Fruit fly (Drosophila melanogaster) whole organism, pupa: ENCODE data around the gene CG10907.
A peak's percentile ranks its signal among the peaks of the same experiment; 100 is the strongest.

ENCODE experiments used
- CG14655 ChIP-seq: fragments of 200-800 bp; sonication (Bioruptor generic); optimal IDR thresholded peaks from 3 replicates; lab custom pipeline; 2017; ENCODE audit warnings: mild to moderate bottlenecking, missing biosample characterization, missing genetic modification reagents, missing genetic modification characterization
- CG17806 ChIP-seq: fragments of 200-800 bp; sonication (Bioruptor generic); optimal IDR thresholded peaks from 2 replicates; lab custom pipeline; 2018; ENCODE audit warnings: missing biosample characterization, mild to moderate bottlenecking, missing genetic modification characterization, moderate library complexity
- Ets98B ChIP-seq: fragments of 200-800 bp; sonication (Bioruptor generic); IDR thresholded peaks from 2 replicates; pipeline ENCODE4 v1.3.6; 2022; ENCODE audit warnings: missing biosample characterization, missing genetic modification characterization
- Pif1B ChIP-seq: fragments of 200-800 bp; sonication (Bioruptor generic); optimal IDR thresholded peaks from 3 replicates; lab custom pipeline; 2016; ENCODE audit warnings: missing biosample characterization, missing genetic modification characterization
- fd96Ca ChIP-seq: fragments of 200-800 bp; sonication (Bioruptor generic); IDR thresholded peaks from 3 replicates; pipeline ENCODE4 v1.3.6; 2022; ENCODE audit warnings: missing biosample characterization, missing genetic modification characterization
- rn ChIP-seq: fragments of 200-800 bp; sonication (Bioruptor generic); IDR thresholded peaks from 2 replicates; pipeline ENCODE4 v1.3.6; 2022; ENCODE audit warnings: missing biosample characterization, missing genetic modification characterization

DNA sequence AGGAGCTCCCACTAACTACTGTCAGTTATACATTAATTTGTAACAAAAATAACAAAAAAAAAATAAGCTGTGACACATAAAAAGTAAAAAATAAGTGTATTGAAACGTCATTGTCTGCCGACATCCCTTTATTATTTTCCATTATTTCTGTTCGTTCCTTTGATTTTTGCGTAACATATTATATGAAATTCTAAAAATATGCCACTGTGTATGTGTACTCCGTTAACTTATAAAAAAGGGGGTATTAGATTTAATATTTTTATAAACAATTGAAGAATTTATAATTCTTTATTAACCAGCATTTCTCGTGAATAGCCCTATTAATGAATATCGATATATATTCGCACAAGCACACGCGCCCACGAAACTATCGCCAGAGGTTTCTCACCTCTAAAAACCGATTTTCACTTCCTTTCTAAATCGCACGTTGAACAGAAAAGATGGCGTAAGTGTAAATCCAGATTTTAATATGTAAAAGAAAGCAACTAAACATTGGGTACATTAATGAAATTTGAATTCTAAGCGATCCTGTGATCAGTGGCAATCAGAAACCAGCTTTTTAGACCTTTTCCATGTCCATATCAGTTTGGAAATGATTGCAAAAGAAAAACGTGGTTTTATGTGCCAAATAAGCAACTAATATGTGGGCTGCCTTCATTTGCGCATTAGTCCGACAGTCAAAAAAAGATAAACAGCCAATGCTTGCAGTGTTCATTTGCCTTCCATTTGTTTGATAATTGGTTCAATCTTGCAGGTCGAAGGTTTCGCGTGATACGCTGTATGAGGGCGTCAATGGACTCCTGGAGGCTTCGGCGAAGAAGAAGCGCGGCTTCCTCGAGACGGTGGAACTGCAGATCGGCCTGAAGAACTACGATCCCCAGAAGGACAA, 29.4 kb downstream of the CG10907 start, which contains the start of gene RpL10Ab:
- TF ChIP-seq Ets98B (GFP tag; lab: Robert Waterston, UW) (peak; percentile 34; the same call in 1 of the 2 replicates), rn (no peak), CG17806 (no peak), CG14655 (GFP tag; lab: Kevin White, UChicago) (no peak), fd96Ca (no peak; the same call in 2 of the 3 replicates), Pif1B (GFP tag; lab: Kevin White, UChicago) (no peak)
